Worm (Caenorhabditis elegans): ENCODE data around the gene mpz-4.

The mpz-4 gene

ce11 chrIV:4809397-4809796, 17.7 kb downstream of the mpz-4 start, which contains the start of gene ubxn-6:
Gene ubxn-6 (minus strand): TSS chrIV:4809497.
- no peak for TF ChIP-seq fkh-8 (tag; optimal IDR thresholded peaks at IDR 0.05)
- TF ChIP-seq ceh-88 (GFP tag; IDR thresholded peaks at IDR 0.05), result no peak
- TF ChIP-seq tbx-2 (tag; optimal IDR thresholded peaks at IDR 0.05), result no peak
- no peak for TF ChIP-seq ces-1 (GFP tag; optimal IDR thresholded peaks at IDR 0.05)
- no peak for TF ChIP-seq ceh-82 (tag; optimal IDR thresholded peaks at IDR 0.05)
- TF ChIP-seq elt-3 (tag; optimal IDR thresholded peaks at IDR 0.05), result no peak
- TF ChIP-seq unc-86 (tag; optimal IDR thresholded peaks at IDR 0.05), result no peak
- TF ChIP-seq nhr-71 (tag; optimal IDR thresholded peaks at IDR 0.05), result no peak
- no peak for TF ChIP-seq ama-1 (optimal IDR thresholded peaks at IDR 0.05)
- no peak for TF ChIP-seq snu-23 (GFP tag; optimal IDR thresholded peaks at IDR 0.05)
- no peak for TF ChIP-seq egl-13 (tag; optimal IDR thresholded peaks at IDR 0.05)
- no peak for TF ChIP-seq dpl-1 (GFP tag; optimal IDR thresholded peaks at IDR 0.05)
- TF ChIP-seq lin-13 (GFP tag; optimal IDR thresholded peaks at IDR 0.05), result no peak
- no peak for TF ChIP-seq sup-37 (GFP tag; optimal IDR thresholded peaks at IDR 0.05)
- no peak for TF ChIP-seq grh-1 (GFP tag; IDR thresholded peaks at IDR 0.05)
- TF ChIP-seq jun-1 (tag; optimal IDR thresholded peaks at IDR 0.05), result no peak
- TF ChIP-seq nhr-85 (tag), result no peak
- TF ChIP-seq dsc-1 (tag; optimal IDR thresholded peaks at IDR 0.05), result no peak

ce11 chrIV:4807219-4807618, 19.9 kb downstream of the mpz-4 start, which contains the start of gene H06H21.11:
Gene H06H21.11 (minus strand): TSS chrIV:4807319.
- TF ChIP-seq nhr-71 (tag; optimal IDR thresholded peaks at IDR 0.05), result no peak
- TF ChIP-seq lin-35 (GFP tag; optimal IDR thresholded peaks at IDR 0.05), result no peak
- TF ChIP-seq sptf-1 (tag; optimal IDR thresholded peaks at IDR 0.05), result no peak
- no peak for TF ChIP-seq fos-1 (tag; optimal IDR thresholded peaks at IDR 0.05)
- TF ChIP-seq pag-3 (tag; optimal IDR thresholded peaks at IDR 0.05; ENCODE audit: borderline replicate concordance, insufficient read depth), result no peak
- TF ChIP-seq mdl-1 (tag; optimal IDR thresholded peaks at IDR 0.05), result no peak
- TF ChIP-seq rnt-1 (tag; optimal IDR thresholded peaks at IDR 0.05), result no peak
- no peak for TF ChIP-seq nhr-84 (tag; optimal IDR thresholded peaks at IDR 0.05)
- TF ChIP-seq nhr-90 (tag; optimal IDR thresholded peaks at IDR 0.05; ENCODE audit: poor library complexity), result no peak
- no peak for TF ChIP-seq lin-13 (GFP tag; optimal IDR thresholded peaks at IDR 0.05)
- TF ChIP-seq grh-1 (GFP tag; IDR thresholded peaks at IDR 0.05), result no peak
- TF ChIP-seq unc-62 (GFP tag; optimal IDR thresholded peaks at IDR 0.05), result no peak
- no peak for TF ChIP-seq vab-15 (tag; optimal IDR thresholded peaks at IDR 0.05)
- TF ChIP-seq unc-130 (tag; optimal IDR thresholded peaks at IDR 0.05), result no peak
- TF ChIP-seq C04F5.9 (tag; optimal IDR thresholded peaks at IDR 0.05), result no peak
- no peak for TF ChIP-seq irx-1 (tag; optimal IDR thresholded peaks at IDR 0.05)

ce11 chrIV:4806486-4806885, 20.6 kb downstream of the mpz-4 start, which contains the start of gene dpf-5:
Gene dpf-5 (minus strand): TSS chrIV:4806586.
- TF ChIP-seq pag-3 (tag; optimal IDR thresholded peaks at IDR 0.05; ENCODE audit: borderline replicate concordance, insufficient read depth) (no peak), nhr-85 (tag) (peak; percentile 10), lin-13 (GFP tag; optimal IDR thresholded peaks at IDR 0.05) (no peak), ama-1 (optimal IDR thresholded peaks at IDR 0.05) (no peak), nhr-12 (tag; optimal IDR thresholded peaks at IDR 0.05) (no peak), fkh-8 (tag; optimal IDR thresholded peaks at IDR 0.05) (no peak)

DNA sequence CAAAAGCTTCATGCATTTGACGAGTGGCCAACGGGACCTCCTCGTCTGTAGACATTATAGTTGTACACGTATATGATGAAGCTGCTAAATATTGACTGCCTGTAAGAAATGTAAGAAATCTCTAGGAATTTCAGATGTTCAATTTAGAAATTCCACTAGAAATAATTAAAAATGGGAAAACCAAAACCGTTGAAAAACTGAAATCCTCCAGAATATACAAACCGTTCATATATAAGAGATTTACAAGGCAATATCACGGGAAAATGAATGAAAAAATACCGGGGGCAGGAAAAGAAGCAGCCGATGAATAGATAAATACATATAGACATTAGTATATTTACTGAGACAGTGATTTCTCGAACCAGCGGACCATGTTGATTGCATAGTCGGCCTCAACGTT, 24.6 kb downstream of the mpz-4 start, which contains the start of gene dpf-7:
dpf-7 (minus strand) TSS at position 101 of the 400 bp plus-strand sequence.
- TF ChIP-seq mdl-1 (tag; optimal IDR thresholded peaks at IDR 0.05) (no peak), mab-9 (GFP tag; IDR thresholded peaks at IDR 0.05) (no peak), tbx-2 (tag; optimal IDR thresholded peaks at IDR 0.05) (no peak), nhr-12 (tag; optimal IDR thresholded peaks at IDR 0.05) (no peak), lsy-2 (tag; optimal IDR thresholded peaks at IDR 0.05) (no peak), lin-35 (GFP tag; optimal IDR thresholded peaks at IDR 0.05) (no peak), hpl-2 (GFP tag; optimal IDR thresholded peaks at IDR 0.05) (no peak), zip-4 (GFP tag; optimal IDR thresholded peaks at IDR 0.05) (no peak), ceh-90 (tag; optimal IDR thresholded peaks at IDR 0.05) (no peak), fos-1 (tag; optimal IDR thresholded peaks at IDR 0.05) (no peak), unc-86 (tag; optimal IDR thresholded peaks at IDR 0.05) (no peak), unc-30 (tag; optimal IDR thresholded peaks at IDR 0.05) (no peak), jun-1 (tag; optimal IDR thresholded peaks at IDR 0.05) (no peak), zag-1 (tag; optimal IDR thresholded peaks at IDR 0.05) (no peak), pax-3 (tag; optimal IDR thresholded peaks at IDR 0.05) (no peak), hlh-17 (GFP tag; optimal IDR thresholded peaks at IDR 0.05; ENCODE audit: borderline replicate concordance) (no peak)

Data from whole organism, L1 larva.